Worm (Caenorhabditis elegans): ENCODE measurements around the gene F13A7.12.

F13A7.12 gene

ce11 chrV:16445676-16446075 is 49.8 kb downstream of the F13A7.12 start, which contains the start of gene T08G3.6:
Gene T08G3.6, plus strand, starts transcription at chrV:16445976.
- TF ChIP-seq ama-1 (optimal IDR thresholded peaks at IDR 0.05) (no peak), sem-4 (tag; optimal IDR thresholded peaks at IDR 0.05) (no peak), nhr-25 (tag; optimal IDR thresholded peaks at IDR 0.05) (no peak), alr-1 (tag; optimal IDR thresholded peaks at IDR 0.05) (no peak), lin-39 (tag; optimal IDR thresholded peaks at IDR 0.05) (no peak), egl-27 (tag; optimal IDR thresholded peaks at IDR 0.05) (no peak), sma-9 (GFP tag; optimal IDR thresholded peaks at IDR 0.05) (no peak), sma-9 (tag; optimal IDR thresholded peaks at IDR 0.05) (no peak)

- TF ChIP-seq ceh-16 (tag; optimal IDR thresholded peaks at IDR 0.05): no peak
- no peak for TF ChIP-seq nhr-237 (tag; optimal IDR thresholded peaks at IDR 0.05)
- TF ChIP-seq sem-4 (tag; optimal IDR thresholded peaks at IDR 0.05): no peak
- no peak for TF ChIP-seq aly-2 (tag; optimal IDR thresholded peaks at IDR 0.05)
These were observed 50.4 kb downstream of the F13A7.12 start for ce11 chrV:16446191-16446590.

ce11 chrV:16447735-16448134 is 51.9 kb downstream of the F13A7.12 start, which contains the start of gene T08G3.13:
Gene T08G3.13, plus strand, starts transcription at chrV:16448035.
- TF ChIP-seq ztf-1 (GFP tag; conservative IDR thresholded peaks at IDR 0.05): no peak
- TF ChIP-seq nhr-25 (tag; optimal IDR thresholded peaks at IDR 0.05): no peak
- no peak for TF ChIP-seq nhr-6 (tag; optimal IDR thresholded peaks at IDR 0.05)
- TF ChIP-seq aly-2 (tag; optimal IDR thresholded peaks at IDR 0.05): no peak
- TF ChIP-seq gmeb-1 (tag; optimal IDR thresholded peaks at IDR 0.05): no peak
- no peak for TF ChIP-seq alr-1 (tag; optimal IDR thresholded peaks at IDR 0.05)
- no peak for TF ChIP-seq elt-1 (tag; optimal IDR thresholded peaks at IDR 0.05)
- TF ChIP-seq ztf-11 (tag; optimal IDR thresholded peaks at IDR 0.05): no peak
- TF ChIP-seq crh-2 (tag; optimal IDR thresholded peaks at IDR 0.05): no peak
- no peak for TF ChIP-seq sem-4 (tag; optimal IDR thresholded peaks at IDR 0.05)
- TF ChIP-seq ama-1 (optimal IDR thresholded peaks at IDR 0.05): no peak
- TF ChIP-seq lin-13 (GFP tag; optimal IDR thresholded peaks at IDR 0.05): no peak

Data from whole organism, L2 larva.